Fruit fly (Drosophila melanogaster): Measurements from ENCODE around the gene betaTub85D.

Gene betaTub85D

dm6 chr3R:9436358-9436972 lies 26.4 kb upstream of the betaTub85D start (continued):
- TF ChIP-seq CG16863 (GFP tag; optimal IDR thresholded peaks at IDR 0.05) (peak; percentile 8), pum (GFP tag; optimal IDR thresholded peaks at IDR 0.05) (no peak), grn (GFP tag; optimal IDR thresholded peaks at IDR 0.05) (peak; percentile 18), CG11695 (GFP tag; IDR thresholded peaks at IDR 0.05) (0 out of 3 replicates have a peak, but pooled peaks have one; percentile 12), Elba2 (GFP tag; optimal IDR thresholded peaks at IDR 0.05) (no peak), CG10959 (GFP tag; IDR thresholded peaks at IDR 0.05) (no peak), cas (GFP tag; IDR thresholded peaks at IDR 0.05) (no peak), CG6272 (GFP tag; IDR thresholded peaks at IDR 0.05) (no peak), CG5953 (GFP tag; IDR thresholded peaks at IDR 0.05) (no peak), Bteb2 (GFP tag; optimal IDR thresholded peaks at IDR 0.05) (no peak), lilli (GFP tag; optimal IDR thresholded peaks at IDR 0.05) (peak; percentile 35), Adf1 (GFP tag; IDR thresholded peaks at IDR 0.05) (peak; percentile 21; the same call in 1 of the 2 replicates), CG10321 (GFP tag; IDR thresholded peaks at IDR 0.05) (no peak), ttk (GFP tag; IDR thresholded peaks at IDR 0.05) (no peak), Xrp1 (GFP tag; IDR thresholded peaks at IDR 0.05) (peak; percentile 4; the same call in 1 of the 2 replicates), lola (GFP tag; optimal IDR thresholded peaks at IDR 0.05) (no peak), Drgx (GFP tag; IDR thresholded peaks at IDR 0.05) (no peak), ATbp (GFP tag; optimal IDR thresholded peaks at IDR 0.05) (no peak), fru (optimal IDR thresholded peaks at IDR 0.05) (no peak), dmrt11E (tag; optimal IDR thresholded peaks at IDR 0.05) (no peak), cg (GFP tag; optimal IDR thresholded peaks at IDR 0.05) (peak; percentile 51), CG2202 (tag; optimal IDR thresholded peaks at IDR 0.05) (no peak), Six4 (GFP tag; optimal IDR thresholded peaks at IDR 0.05) (no peak), CG9609 (GFP tag; optimal IDR thresholded peaks at IDR 0.05) (no peak), Nf-YB (GFP tag; optimal IDR thresholded peaks at IDR 0.05) (no peak), CG10565 (GFP tag; optimal IDR thresholded peaks at IDR 0.05) (no peak), Dek (tag; optimal IDR thresholded peaks at IDR 0.05) (no peak), CG12071 (GFP tag; optimal IDR thresholded peaks at IDR 0.05) (peak; percentile 8), CG3163 (GFP tag; optimal IDR thresholded peaks at IDR 0.05) (peak; percentile 6), CG15514 (GFP tag; optimal IDR thresholded peaks at IDR 0.05) (peak; percentile 28), CG7372 (GFP tag; IDR thresholded peaks at IDR 0.05) (no peak), CG11560 (tag; IDR thresholded peaks at IDR 0.05) (no peak), CG6791 (GFP tag; IDR thresholded peaks at IDR 0.05; ENCODE audit: partially characterized antibody) (0 out of 3 replicates have a peak, but pooled peaks have one; percentile 29), CG18476 (GFP tag; optimal IDR thresholded peaks at IDR 0.05) (no peak), tin (GFP tag; optimal IDR thresholded peaks at IDR 0.05) (no peak), nerfin-1 (tag; optimal IDR thresholded peaks at IDR 0.05) (no peak), jing (GFP tag; optimal IDR thresholded peaks at IDR 0.05) (no peak), CG11247 (GFP tag; IDR thresholded peaks at IDR 0.05) (no peak), croc (GFP tag; conservative IDR thresholded peaks at IDR 0.05) (no peak), Bdp1 (GFP tag; optimal IDR thresholded peaks at IDR 0.05) (no peak), Hey (tag; optimal IDR thresholded peaks at IDR 0.05) (peak; percentile 24), her (GFP tag; optimal IDR thresholded peaks at IDR 0.05) (peak; percentile 12), sna (GFP tag; IDR thresholded peaks at IDR 0.05; ENCODE audit: partially characterized antibody) (peak; percentile 49; the same call in 1 of the 2 replicates), CG3995 (GFP tag; optimal IDR thresholded peaks at IDR 0.05) (peak; percentile 80), Ssrp (tag; optimal IDR thresholded peaks at IDR 0.05) (no peak), CG32532 (GFP tag; IDR thresholded peaks at IDR 0.05) (peak; percentile 50; the same call in 1 of the 2 replicates), Asciz (GFP tag; optimal IDR thresholded peaks at IDR 0.05) (no peak), CG7963 (GFP tag; IDR thresholded peaks at IDR 0.05; ENCODE audit: partially characterized antibody) (no peak), Rx (GFP tag; IDR thresholded peaks at IDR 0.05) (no peak), NC2β (GFP tag; optimal IDR thresholded peaks at IDR 0.05) (no peak), tll (GFP tag; optimal IDR thresholded peaks at IDR 0.05) (no peak)

Data from whole organism, embryonic.